Worm (Caenorhabditis elegans) whole organism, L2 larva: ENCODE data around the gene enri-1.

Experiments
- ama-1 ChIP-seq: fragments of 150-350 bp; optimal IDR thresholded peaks from 2 replicates; lab custom pipeline; 2018; ENCODE audit warnings: inconsistent platforms
- blmp-1 ChIP-seq: sonication (generic microtip); optimal IDR thresholded peaks from 2 replicates; lab custom pipeline; 2017; ENCODE audit warnings: missing genetic modification characterization, mild to moderate bottlenecking, missing compliant biosample characterization, antibody characterized with exemption, moderate library complexity; ENCODE audit not compliant: insufficient read depth
- lin-39 ChIP-seq: fragments of 150-350 bp; optimal IDR thresholded peaks from 2 replicates; lab custom pipeline; 2014; ENCODE audit warnings: missing biosample characterization, missing genetic modification reagents, missing genetic modification characterization
- mab-5 ChIP-seq: fragments of 150-350 bp; optimal IDR thresholded peaks from 2 replicates; lab custom pipeline; 2014; ENCODE audit warnings: missing biosample characterization, missing genetic modification characterization
- snpc-4 ChIP-seq: fragments of 150-350 bp; optimal IDR thresholded peaks from 2 replicates; lab custom pipeline; 2014; ENCODE audit warnings: missing biosample characterization, missing genetic modification characterization
- unc-62 ChIP-seq: fragments of 150-350 bp; optimal IDR thresholded peaks from 2 replicates; lab custom pipeline; 2014; ENCODE audit warnings: missing biosample characterization, missing genetic modification reagents, missing genetic modification characterization

DNA sequence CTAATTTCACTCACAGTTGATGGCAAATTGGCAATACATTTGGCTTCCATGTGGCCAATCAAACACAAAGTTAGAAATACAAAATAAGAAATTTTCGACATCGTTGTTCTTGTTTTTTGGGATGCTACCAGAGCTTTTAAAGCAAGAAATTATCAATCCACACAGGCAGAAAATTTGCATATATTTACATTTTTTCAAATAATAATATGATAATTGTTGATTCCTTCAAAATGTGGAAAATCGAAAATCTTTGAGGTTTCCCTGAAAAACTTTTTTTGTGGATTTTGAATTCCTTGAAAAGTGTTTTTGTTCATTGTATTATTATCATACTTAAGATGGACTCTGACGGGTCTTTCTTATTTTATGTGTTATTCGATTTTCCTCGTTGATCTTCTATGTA lies 49.5 kb upstream of the enri-1 start, which contains the start of gene F16G10.10:
- TF ChIP-seq unc-62 = no peak
- no peak for TF ChIP-seq lin-39 (tag; lab: Kevin White, UChicago)
- no peak for TF ChIP-seq mab-5 (tag; lab: Kevin White, UChicago)
- TF ChIP-seq blmp-1 (tag; lab: Kevin White, UChicago) = no peak
- TF ChIP-seq snpc-4 = no peak
- no peak for TF ChIP-seq ama-1 (lab: Kevin White, UChicago)
